Worm (Caenorhabditis elegans): ENCODE data around the gene K02C4.2.

K02C4.2 gene

DNA sequence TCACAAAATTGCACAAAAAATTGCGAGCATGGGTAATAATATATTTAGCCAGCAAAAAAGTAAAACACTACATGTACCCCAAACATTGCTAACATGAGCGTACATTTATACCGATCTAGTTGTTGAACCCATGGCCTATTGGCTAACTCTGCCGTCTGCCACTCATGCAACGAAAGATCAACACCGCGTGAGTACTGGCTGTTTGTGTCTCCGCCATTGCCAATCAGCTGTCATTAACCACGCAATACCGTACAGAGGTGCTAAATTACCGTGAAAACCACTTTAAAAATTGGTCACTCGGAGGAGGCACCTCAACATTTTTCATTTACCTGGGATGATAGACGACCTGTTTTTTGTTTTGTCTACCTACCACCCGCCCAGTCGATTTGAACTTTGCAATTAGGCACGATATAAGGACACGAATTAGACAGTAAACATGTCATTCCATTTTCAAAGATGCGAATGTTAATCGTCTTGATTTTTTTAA, at the start of gene K02C4.2:
Gene K02C4.2 (plus strand): TSS at position 437 of the 487 bp plus-strand sequence.
- TF ChIP-seq dao-5 (tag; optimal IDR thresholded peaks at IDR 0.05): peak; percentile 83
- TF ChIP-seq him-1 (tag; optimal IDR thresholded peaks at IDR 0.05): peak; percentile 13
- TF ChIP-seq W03F9.2 (tag; optimal IDR thresholded peaks at IDR 0.05): peak; percentile 46

DNA sequence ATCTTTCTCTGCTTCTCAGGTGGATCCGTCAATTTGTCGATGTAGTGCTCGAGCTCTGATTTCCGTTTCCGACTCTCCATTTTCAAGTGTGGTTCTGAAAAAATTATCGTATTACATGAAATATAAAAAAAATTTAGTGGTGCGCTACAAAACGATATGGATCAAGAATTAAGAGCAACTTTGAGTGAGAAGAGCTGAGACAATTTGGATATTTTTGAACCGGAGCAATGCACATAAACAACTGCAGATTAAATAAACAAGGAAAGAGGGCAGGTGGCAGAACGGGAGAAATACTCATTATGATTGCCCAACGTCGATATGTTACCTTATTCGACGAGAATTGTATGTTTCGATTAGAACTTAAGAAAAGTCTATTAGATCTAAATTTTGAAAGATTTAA, 47.9 kb upstream of the K02C4.2 start, which contains the start of gene swsn-7:
Gene swsn-7 (minus strand): TSS at position 101 of the 400 bp plus-strand sequence.
- TF ChIP-seq him-1 (tag; optimal IDR thresholded peaks at IDR 0.05) (no peak), dao-5 (tag; optimal IDR thresholded peaks at IDR 0.05) (no peak), W03F9.2 (tag; optimal IDR thresholded peaks at IDR 0.05) (no peak)

DNA sequence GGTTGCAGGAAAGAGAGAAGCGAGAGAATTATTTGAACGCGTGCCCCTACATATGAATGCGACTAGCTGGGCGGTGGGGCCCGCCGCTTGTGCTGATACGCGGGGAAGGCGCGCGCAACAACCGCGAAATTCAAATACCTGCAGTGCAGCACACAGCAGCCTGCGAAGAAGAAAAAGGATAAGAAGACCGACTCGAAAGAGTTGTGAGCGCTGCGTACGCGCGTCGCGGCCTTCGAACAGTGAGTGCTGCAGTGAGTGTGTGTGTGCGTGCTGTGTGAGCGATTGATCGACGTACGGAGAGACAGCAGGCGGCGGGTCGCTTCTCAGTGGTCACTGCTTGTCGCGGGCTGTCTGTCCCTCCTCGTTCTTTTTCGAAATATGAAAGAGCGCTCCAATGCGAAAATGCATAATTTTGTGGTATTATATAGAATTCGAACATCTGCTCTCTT, 47.3 kb upstream of the K02C4.2 start:
- TF ChIP-seq W03F9.2 (tag; optimal IDR thresholded peaks at IDR 0.05) (no peak), him-1 (tag; optimal IDR thresholded peaks at IDR 0.05) (peak; percentile 93), dao-5 (tag; optimal IDR thresholded peaks at IDR 0.05) (peak; percentile 70)

DNA sequence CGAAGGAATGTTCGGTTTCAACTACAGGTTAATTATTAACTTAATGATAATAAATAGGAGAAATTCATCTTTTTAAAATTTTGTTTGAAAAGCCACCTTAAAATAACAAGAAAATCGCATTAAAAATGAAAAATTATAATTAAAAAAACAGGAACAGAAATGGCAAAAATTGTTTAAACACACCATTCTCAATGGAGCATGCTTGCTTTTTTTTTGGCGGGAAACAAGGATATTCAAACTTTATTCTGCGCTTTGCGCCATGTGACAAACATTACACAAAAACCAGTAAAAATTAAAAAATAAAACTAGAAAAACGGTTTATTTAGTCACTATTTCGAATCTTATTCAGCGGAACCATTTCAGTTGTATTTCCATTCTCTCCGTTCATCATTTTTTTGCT, 46.8 kb upstream of the K02C4.2 start:
- TF ChIP-seq dao-5 (tag; optimal IDR thresholded peaks at IDR 0.05) (no peak), W03F9.2 (tag; optimal IDR thresholded peaks at IDR 0.05) (no peak), him-1 (tag; optimal IDR thresholded peaks at IDR 0.05) (no peak)

DNA sequence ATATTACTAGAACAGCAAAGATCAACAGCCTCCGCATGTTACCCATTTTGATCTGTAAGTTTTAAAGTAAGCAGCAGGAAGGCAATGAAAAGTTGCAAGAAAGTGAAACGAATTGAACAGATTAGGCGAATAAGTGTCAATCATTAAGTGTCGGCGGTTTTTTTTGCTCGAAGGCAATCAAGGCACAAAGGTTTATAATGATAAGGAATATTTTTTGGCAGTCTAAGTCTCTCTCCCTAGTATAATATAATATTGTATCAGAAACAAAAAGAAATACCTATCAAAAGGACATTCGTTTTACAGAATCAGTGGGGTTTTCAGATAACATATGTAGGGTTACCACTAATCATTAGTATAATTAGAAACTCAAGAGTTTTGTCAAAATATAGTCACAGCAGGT, 42.9 kb upstream of the K02C4.2 start, which contains the start of gene nrf-6:
Gene nrf-6 (minus strand): TSS at position 52 of the 400 bp plus-strand sequence.
- TF ChIP-seq dao-5 (tag; optimal IDR thresholded peaks at IDR 0.05): no peak
- TF ChIP-seq W03F9.2 (tag; optimal IDR thresholded peaks at IDR 0.05): no peak
- no peak for TF ChIP-seq him-1 (tag; optimal IDR thresholded peaks at IDR 0.05)

DNA sequence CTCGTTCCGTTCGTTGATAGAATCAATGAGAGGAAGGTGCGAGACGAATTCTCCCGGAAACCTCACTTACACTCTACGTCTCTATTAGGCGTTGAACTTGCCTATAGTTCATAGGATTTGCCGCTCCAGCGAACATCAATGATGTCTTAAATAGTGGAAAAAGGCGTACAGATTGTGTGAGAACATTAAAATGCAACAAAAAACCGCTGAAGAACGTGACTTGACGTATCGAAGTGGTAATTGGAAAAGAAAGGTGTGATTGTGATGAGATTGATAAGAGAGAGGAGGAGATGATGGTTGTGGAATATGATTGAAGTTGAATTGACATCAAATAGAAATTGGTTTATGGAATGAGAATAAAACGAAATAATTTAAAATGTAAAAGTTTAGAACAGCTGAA, 41.6 kb upstream of the K02C4.2 start:
- no peak for TF ChIP-seq W03F9.2 (tag; optimal IDR thresholded peaks at IDR 0.05)
- no peak for TF ChIP-seq dao-5 (tag; optimal IDR thresholded peaks at IDR 0.05)
- no peak for TF ChIP-seq him-1 (tag; optimal IDR thresholded peaks at IDR 0.05)

DNA sequence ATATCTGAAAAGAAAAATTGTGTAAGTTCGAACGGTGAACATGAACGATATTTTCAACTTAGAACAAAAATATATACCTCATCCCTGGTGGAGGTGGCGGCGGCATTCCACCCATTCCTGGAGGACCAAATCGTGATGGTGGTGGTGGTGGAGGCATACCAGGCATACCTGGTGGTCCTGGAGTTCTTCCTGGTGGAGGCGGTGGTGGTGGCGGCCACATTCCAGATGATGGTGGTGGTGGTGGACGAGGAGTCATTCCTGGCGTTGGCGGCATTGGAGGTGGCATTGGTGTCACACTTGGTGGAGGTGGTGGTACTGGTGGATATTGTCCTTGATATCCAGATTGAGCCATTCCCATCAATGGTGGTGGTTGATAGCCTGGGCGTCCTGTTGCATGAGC, 40.9 kb upstream of the K02C4.2 start:
- TF ChIP-seq W03F9.2 (tag; optimal IDR thresholded peaks at IDR 0.05) (no peak), dao-5 (tag; optimal IDR thresholded peaks at IDR 0.05) (no peak)

DNA sequence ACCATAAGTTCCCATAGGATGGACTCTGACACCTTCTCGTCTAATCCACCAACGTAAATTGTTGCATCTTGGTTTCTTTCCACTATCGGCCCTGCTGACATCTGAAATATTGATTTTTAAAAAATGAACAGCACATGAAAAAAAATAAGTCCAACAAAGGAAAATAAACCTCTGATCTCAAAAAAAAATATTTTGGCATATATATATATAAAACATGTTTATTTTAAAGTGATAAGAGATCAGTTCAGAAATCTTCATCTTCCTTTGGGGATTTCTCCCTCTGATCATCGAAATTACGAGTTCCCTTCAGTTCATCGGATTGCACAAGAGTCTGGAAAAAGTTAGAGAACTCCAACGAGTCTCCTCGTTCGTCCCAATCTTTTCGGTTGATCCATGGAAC, 39.9 kb upstream of the K02C4.2 start, which contains the start of gene sap-49:
Gene sap-49 (minus strand): TSS at position 101 of the 400 bp plus-strand sequence.
- TF ChIP-seq him-1 (tag; optimal IDR thresholded peaks at IDR 0.05): no peak
- TF ChIP-seq dao-5 (tag; optimal IDR thresholded peaks at IDR 0.05): no peak
- TF ChIP-seq W03F9.2 (tag; optimal IDR thresholded peaks at IDR 0.05): no peak

DNA sequence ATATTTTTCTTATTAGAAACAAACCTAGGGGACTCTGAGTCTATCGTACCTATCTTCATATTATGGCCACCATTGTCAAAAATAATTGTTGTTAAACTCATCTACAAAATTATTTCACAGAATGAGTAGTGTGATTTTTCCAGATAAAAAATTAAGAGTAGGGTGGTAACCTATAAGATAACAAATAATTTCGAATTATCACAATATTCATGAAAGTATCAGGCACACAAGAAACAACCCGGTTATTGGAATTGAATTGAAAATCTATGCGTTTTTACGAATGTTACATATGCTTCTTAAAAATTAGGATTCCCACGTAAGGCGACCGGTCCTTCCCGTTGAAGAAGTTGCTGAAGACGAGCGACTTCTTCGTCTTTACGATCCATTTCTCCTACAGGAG, 38.3 kb upstream of the K02C4.2 start, which contains the start of gene arp-6:
Gene arp-6 (minus strand): TSS at position 101 of the 400 bp plus-strand sequence.
- TF ChIP-seq W03F9.2 (tag; optimal IDR thresholded peaks at IDR 0.05) (no peak), him-1 (tag; optimal IDR thresholded peaks at IDR 0.05) (no peak), dao-5 (tag; optimal IDR thresholded peaks at IDR 0.05) (no peak)

DNA sequence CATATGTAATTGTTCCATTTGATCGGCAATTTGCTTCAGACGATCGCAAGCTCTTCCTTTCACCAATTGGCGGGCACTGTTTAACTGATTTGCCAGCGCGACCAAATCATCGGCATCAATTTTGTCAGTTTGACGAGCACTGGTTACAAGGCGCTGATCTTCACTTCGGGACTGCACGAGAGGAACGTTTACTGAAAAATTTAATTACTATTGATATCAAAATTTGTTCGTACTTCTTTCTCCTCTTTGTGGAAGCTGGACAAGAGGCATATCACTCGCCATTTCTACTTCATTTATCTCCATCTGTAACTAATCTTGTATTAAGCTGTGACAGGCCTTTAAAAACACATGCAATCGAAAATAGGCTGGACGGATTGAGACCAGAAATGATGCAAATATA, 37.7 kb upstream of the K02C4.2 start, which contains the start of gene C08B11.9:
Gene C08B11.9 (minus strand): TSS at position 307 of the 400 bp plus-strand sequence.
- TF ChIP-seq him-1 (tag; optimal IDR thresholded peaks at IDR 0.05) (no peak), dao-5 (tag; optimal IDR thresholded peaks at IDR 0.05) (no peak), W03F9.2 (tag; optimal IDR thresholded peaks at IDR 0.05) (no peak)

DNA sequence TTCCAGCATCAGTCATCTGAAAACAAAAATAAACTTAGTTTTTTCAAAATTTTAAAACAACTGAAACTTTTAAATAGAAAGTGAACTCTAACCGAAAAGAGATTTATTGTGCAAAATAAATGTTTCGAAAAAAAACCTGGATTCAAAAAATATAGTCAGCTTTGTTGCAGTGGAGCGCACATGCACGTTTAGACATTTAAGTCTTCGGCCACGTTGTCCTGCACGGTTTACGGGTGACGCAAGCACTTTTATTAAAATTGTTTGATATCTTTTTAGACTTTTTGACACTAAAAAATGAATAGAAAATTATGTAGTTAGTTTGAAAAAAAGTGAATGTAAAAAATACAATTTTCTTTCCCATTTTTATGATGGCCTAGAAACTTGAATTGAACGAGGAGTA, 36.1 kb upstream of the K02C4.2 start, which contains the start of the genes ubh-4 and algn-6:
Gene ubh-4 (minus strand): TSS at position 182 of the 400 bp plus-strand sequence.
Gene algn-6 (plus strand): TSS at position 387 of the 400 bp plus-strand sequence.
- TF ChIP-seq W03F9.2 (tag; optimal IDR thresholded peaks at IDR 0.05) (peak; percentile 77), him-1 (tag; optimal IDR thresholded peaks at IDR 0.05) (no peak)

DNA sequence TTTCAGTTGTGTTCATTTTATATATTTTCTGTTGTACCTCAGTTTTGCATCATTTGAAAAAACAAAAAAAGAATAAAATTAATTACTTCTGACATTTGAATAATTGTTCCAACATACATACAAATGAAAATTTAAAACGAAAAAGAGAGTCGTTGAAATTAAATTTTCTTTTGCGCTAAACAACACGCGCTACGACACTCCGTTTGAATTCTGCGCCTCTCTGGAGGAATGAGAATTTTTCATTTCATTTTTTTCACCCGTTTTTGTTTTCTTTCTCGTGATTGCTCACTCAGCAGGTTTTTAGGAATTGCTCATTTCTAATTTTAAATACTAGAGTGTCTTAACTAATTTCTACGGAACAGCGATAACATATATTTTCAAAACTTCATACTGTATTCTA, 33.9 kb upstream of the K02C4.2 start:
- TF ChIP-seq W03F9.2 (tag; optimal IDR thresholded peaks at IDR 0.05) (peak; percentile 38), dao-5 (tag; optimal IDR thresholded peaks at IDR 0.05) (no peak), him-1 (tag; optimal IDR thresholded peaks at IDR 0.05) (no peak)

DNA sequence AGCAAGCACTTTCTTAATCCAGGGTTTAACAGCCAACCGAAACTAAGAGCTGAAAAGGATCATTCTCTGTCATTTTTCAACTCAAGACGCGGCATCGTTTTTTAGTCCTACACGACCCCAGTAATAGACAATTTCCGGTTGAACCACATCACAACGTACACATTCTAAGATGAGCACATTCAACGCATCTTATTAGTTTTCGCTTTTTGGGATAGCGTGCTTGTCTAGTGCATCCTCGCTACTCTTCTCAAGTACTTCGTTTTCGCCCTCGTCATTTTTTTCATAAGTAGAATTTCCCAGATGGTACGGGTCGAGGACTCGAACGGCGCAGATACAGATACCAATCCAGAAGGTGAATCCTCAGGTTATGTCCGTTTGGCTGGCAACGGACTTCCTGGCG, 33.3 kb upstream of the K02C4.2 start, which contains the start of gene T05H10.1:
Gene T05H10.1 (plus strand): TSS at position 301 of the 400 bp plus-strand sequence.
- TF ChIP-seq W03F9.2 (tag; optimal IDR thresholded peaks at IDR 0.05) (no peak), him-1 (tag; optimal IDR thresholded peaks at IDR 0.05) (no peak), dao-5 (tag; optimal IDR thresholded peaks at IDR 0.05) (no peak)

DNA sequence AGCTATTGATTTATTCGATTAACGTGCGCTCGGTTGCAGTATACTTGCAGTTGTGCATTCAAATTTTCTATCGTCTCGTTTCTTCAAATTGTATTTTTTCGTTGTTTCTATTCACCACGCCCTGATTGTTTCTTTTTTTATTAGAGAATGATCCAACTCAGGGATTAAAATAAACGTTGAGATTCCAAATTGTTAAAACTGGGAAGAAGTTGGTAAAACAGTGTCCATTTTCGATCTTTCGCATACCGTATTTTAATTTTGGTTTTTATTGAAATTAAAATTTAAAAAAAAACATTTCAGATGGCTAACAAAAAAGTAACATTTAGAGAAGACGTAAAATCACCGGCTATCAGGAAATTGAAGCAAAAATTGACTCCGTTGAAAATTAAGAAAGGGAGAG, 28.3 kb upstream of the K02C4.2 start, which contains the start of gene apn-1:
Gene apn-1 (plus strand): TSS at position 301 of the 400 bp plus-strand sequence.
- TF ChIP-seq dao-5 (tag; optimal IDR thresholded peaks at IDR 0.05) (no peak), W03F9.2 (tag; optimal IDR thresholded peaks at IDR 0.05) (no peak), him-1 (tag; optimal IDR thresholded peaks at IDR 0.05) (no peak)

DNA sequence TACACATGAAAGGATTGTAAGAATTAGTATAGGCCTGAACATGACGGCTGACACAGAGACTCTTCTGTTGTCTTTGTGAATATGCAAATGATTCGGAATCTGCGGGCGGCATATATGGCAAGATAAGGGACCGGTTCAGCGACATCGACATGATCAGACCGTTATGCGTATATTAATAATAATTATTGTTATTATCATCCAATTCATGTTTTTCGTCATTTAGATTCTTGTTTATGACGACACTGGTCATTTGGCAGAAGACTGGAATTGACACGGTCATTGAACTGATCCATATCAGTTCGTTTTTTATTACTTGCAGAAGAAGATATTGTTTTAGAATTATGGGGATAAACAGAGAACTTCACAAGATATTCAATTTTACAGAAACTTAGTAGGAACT, 25.1 kb upstream of the K02C4.2 start, which contains the start of gene mtre-1:
Gene mtre-1 (minus strand): TSS at position 101 of the 400 bp plus-strand sequence.
- TF ChIP-seq him-1 (tag; optimal IDR thresholded peaks at IDR 0.05): no peak
- TF ChIP-seq W03F9.2 (tag; optimal IDR thresholded peaks at IDR 0.05): no peak
- TF ChIP-seq dao-5 (tag; optimal IDR thresholded peaks at IDR 0.05): no peak
